Fruit fly (Drosophila melanogaster): Measurements from ENCODE around the gene CG4318.

Gene CG4318

dm6 chrX:13143100-13143499 lies 11.6 kb downstream of the CG4318 start (continued):
- TF ChIP-seq BtbVII (GFP tag; optimal IDR thresholded peaks at IDR 0.05) (no peak), crol (GFP tag; IDR thresholded peaks at IDR 0.05) (no peak), zen (tag; optimal IDR thresholded peaks at IDR 0.05) (peak; percentile 81), C15 (GFP tag; IDR thresholded peaks at IDR 0.05) (no peak), CG11398 (GFP tag; optimal IDR thresholded peaks at IDR 0.05) (no peak), dysf (GFP tag; IDR thresholded peaks at IDR 0.05) (peak; percentile 46; the same call in 2 of the 3 replicates), CG11247 (GFP tag; IDR thresholded peaks at IDR 0.05) (no peak), CG10462 (GFP tag; optimal IDR thresholded peaks at IDR 0.05) (no peak), ewg (GFP tag; optimal IDR thresholded peaks at IDR 0.05) (no peak), Antp (GFP tag; optimal IDR thresholded peaks at IDR 0.05) (no peak), yki (optimal IDR thresholded peaks at IDR 0.05) (no peak), tna (GFP tag; IDR thresholded peaks at IDR 0.05; ENCODE audit: partially characterized antibody) (no peak), CG30403 (GFP tag; optimal IDR thresholded peaks at IDR 0.05) (peak; percentile 18), Ssrp (tag; optimal IDR thresholded peaks at IDR 0.05) (peak; percentile 26), NC2β (GFP tag; optimal IDR thresholded peaks at IDR 0.05) (no peak), eyg (GFP tag; optimal IDR thresholded peaks at IDR 0.05) (no peak), maf-S (GFP tag; optimal IDR thresholded peaks at IDR 0.05) (no peak), slou (GFP tag; optimal IDR thresholded peaks at IDR 0.05) (no peak), bbx (GFP tag; IDR thresholded peaks at IDR 0.05; ENCODE audit: partially characterized antibody) (no peak), CG17361 (GFP tag; IDR thresholded peaks at IDR 0.05) (0 out of 3 replicates have a peak, but pooled peaks have one; percentile 36), gsb-n (tag; optimal IDR thresholded peaks at IDR 0.05) (no peak), CG1603 (tag; optimal IDR thresholded peaks at IDR 0.05) (peak; percentile 41), phol (tag; optimal IDR thresholded peaks at IDR 0.05) (peak; percentile 51), CG17186 (GFP tag; optimal IDR thresholded peaks at IDR 0.05) (no peak), CG13287 (GFP tag; IDR thresholded peaks at IDR 0.05; ENCODE audit: partially characterized antibody) (no peak), unc-4 (GFP tag; IDR thresholded peaks at IDR 0.05; ENCODE audit: partially characterized antibody) (no peak), chm (GFP tag; IDR thresholded peaks at IDR 0.05) (no peak), CG4360 (GFP tag; IDR thresholded peaks at IDR 0.05) (no peak), Lim3 (GFP tag; IDR thresholded peaks at IDR 0.05) (no peak), Atf-2 (GFP tag; optimal IDR thresholded peaks at IDR 0.05) (no peak), CG8281 (tag; optimal IDR thresholded peaks at IDR 0.05) (no peak), CG43689 (GFP tag; IDR thresholded peaks at IDR 0.05) (no peak), CG42726 (GFP tag; IDR thresholded peaks at IDR 0.05; ENCODE audit: partially characterized antibody) (no peak), CG10366 (GFP tag; IDR thresholded peaks at IDR 0.05) (peak; percentile 54), Bteb2 (GFP tag; optimal IDR thresholded peaks at IDR 0.05) (no peak), insv (GFP tag; optimal IDR thresholded peaks at IDR 0.05) (no peak), inv (GFP tag; IDR thresholded peaks at IDR 0.05; ENCODE audit: partially characterized antibody) (no peak), sqz (GFP tag; optimal IDR thresholded peaks at IDR 0.05) (no peak), Xrp1 (GFP tag; IDR thresholded peaks at IDR 0.05) (peak; percentile 65; the same call in 1 of the 2 replicates), CG4424 (GFP tag; optimal IDR thresholded peaks at IDR 0.05) (no peak), CG31365 (tag; optimal IDR thresholded peaks at IDR 0.05) (no peak), Taf1 (GFP tag; IDR thresholded peaks at IDR 0.05) (no peak), bsh (GFP tag; optimal IDR thresholded peaks at IDR 0.05) (peak; percentile 47), CG3281 (GFP tag; optimal IDR thresholded peaks at IDR 0.05) (no peak), sob (GFP tag; IDR thresholded peaks at IDR 0.05) (peak; percentile 42; the same call in 1 of the 2 replicates), CG12299 (tag; optimal IDR thresholded peaks at IDR 0.05) (no peak), Gug (GFP tag; IDR thresholded peaks at IDR 0.05) (no peak), scrt (GFP tag; optimal IDR thresholded peaks at IDR 0.05) (no peak), CG16813 (GFP tag; IDR thresholded peaks at IDR 0.05; ENCODE audit: partially characterized antibody) (no peak), CG33557 (GFP tag; optimal IDR thresholded peaks at IDR 0.05) (no peak), CG4707 (GFP tag; optimal IDR thresholded peaks at IDR 0.05) (no peak), cas (GFP tag; IDR thresholded peaks at IDR 0.05) (no peak)
